Fruit fly (Drosophila melanogaster): ENCODE data around the gene Lrpprc2.

Lrpprc2 gene

dm6 chrX:1478276-1479122, 18.1 kb upstream of the Lrpprc2 start, which contains the start of gene rush:
Gene rush, plus strand, starts transcription at chrX:1478552.
- TF ChIP-seq CG4496 (GFP tag; IDR thresholded peaks at IDR 0.05) = peak; percentile 60
- TF ChIP-seq Snoo (tag; optimal IDR thresholded peaks at IDR 0.05) = no peak
- TF ChIP-seq fd96Ca (GFP tag; IDR thresholded peaks at IDR 0.05) = peak; percentile 28; the same call in 1 of the 3 replicates
- TF ChIP-seq CG8159 (tag; optimal IDR thresholded peaks at IDR 0.05) = peak; percentile 16

- TF ChIP-seq CG10348 (GFP tag; IDR thresholded peaks at IDR 0.05) (no peak), CG12605 (GFP tag; IDR thresholded peaks at IDR 0.05) (no peak), CG4496 (GFP tag; IDR thresholded peaks at IDR 0.05) (0 out of 3 replicates have a peak, but pooled peaks have one; percentile 37), CG8301 (tag; optimal IDR thresholded peaks at IDR 0.05) (no peak), Snoo (tag; optimal IDR thresholded peaks at IDR 0.05) (no peak), CG14655 (GFP tag; optimal IDR thresholded peaks at IDR 0.05) (no peak), CG32121 (GFP tag; IDR thresholded peaks at IDR 0.05) (no peak), Ets98B (GFP tag; IDR thresholded peaks at IDR 0.05) (peak; percentile 21)
Measured at dm6 chrX:1476848-1477247, 16.4 kb upstream of the Lrpprc2 start, which contains the start of the genes Rab27 and mei-38. Gene Rab27, minus strand, starts transcription at chrX:1476974. Gene mei-38, plus strand, starts transcription at chrX:1477063.

dm6 chrX:1476436-1476835, 16.0 kb upstream of the Lrpprc2 start:
- TF ChIP-seq CG12605 (GFP tag; IDR thresholded peaks at IDR 0.05) = peak; percentile 56; the same call in 1 of the 2 replicates
- no peak for TF ChIP-seq CG13204 (GFP tag; optimal IDR thresholded peaks at IDR 0.05)

dm6 chrX:1472222-1472621, 11.8 kb upstream of the Lrpprc2 start, which contains the start of gene CG14780:
Gene CG14780, plus strand, starts transcription at chrX:1472522.
- TF ChIP-seq Pif1B (GFP tag; optimal IDR thresholded peaks at IDR 0.05) = no peak
- TF ChIP-seq CG14655 (GFP tag; optimal IDR thresholded peaks at IDR 0.05) = no peak
- no peak for TF ChIP-seq CG17806 (tag; optimal IDR thresholded peaks at IDR 0.05)
- no peak for TF ChIP-seq EcR (GFP tag; optimal IDR thresholded peaks at IDR 0.05)
- TF ChIP-seq CG12605 (GFP tag; IDR thresholded peaks at IDR 0.05) = no peak
- no peak for TF ChIP-seq gl (tag; optimal IDR thresholded peaks at IDR 0.05)
- no peak for TF ChIP-seq CG4496 (GFP tag; IDR thresholded peaks at IDR 0.05)
- TF ChIP-seq Pif1A (GFP tag; optimal IDR thresholded peaks at IDR 0.05) = no peak
- no peak for TF ChIP-seq CG8301 (tag; optimal IDR thresholded peaks at IDR 0.05)
- TF ChIP-seq CG15710 (tag; optimal IDR thresholded peaks at IDR 0.05) = no peak
- TF ChIP-seq CG32121 (GFP tag; IDR thresholded peaks at IDR 0.05) = no peak

dm6 chrX:1470562-1470961, 10.1 kb upstream of the Lrpprc2 start, which contains the start of gene pck:
Gene pck, plus strand, starts transcription at chrX:1470666.
- TF ChIP-seq CG32121 (GFP tag; IDR thresholded peaks at IDR 0.05) (peak; percentile 47; the same call in 1 of the 2 replicates), CG14655 (GFP tag; optimal IDR thresholded peaks at IDR 0.05) (no peak), Snoo (tag; optimal IDR thresholded peaks at IDR 0.05) (peak; percentile 10), EcR (GFP tag; optimal IDR thresholded peaks at IDR 0.05) (no peak), CG8301 (tag; optimal IDR thresholded peaks at IDR 0.05) (no peak), Pif1A (GFP tag; optimal IDR thresholded peaks at IDR 0.05) (no peak), gl (tag; optimal IDR thresholded peaks at IDR 0.05) (no peak), CG9948 (tag; optimal IDR thresholded peaks at IDR 0.05) (peak; percentile 29), CG17806 (tag; optimal IDR thresholded peaks at IDR 0.05) (peak; percentile 27), CG15710 (tag; optimal IDR thresholded peaks at IDR 0.05) (peak; percentile 18), CG8159 (tag; optimal IDR thresholded peaks at IDR 0.05) (peak; percentile 1), D1 (tag; optimal IDR thresholded peaks at IDR 0.05) (no peak), CG13204 (GFP tag; optimal IDR thresholded peaks at IDR 0.05) (no peak), CG34367 (tag; optimal IDR thresholded peaks at IDR 0.05) (no peak), CG4496 (GFP tag; IDR thresholded peaks at IDR 0.05) (peak; percentile 70), CG12605 (GFP tag; IDR thresholded peaks at IDR 0.05) (no peak), fd96Ca (GFP tag; IDR thresholded peaks at IDR 0.05) (peak; percentile 78), CG10348 (GFP tag; IDR thresholded peaks at IDR 0.05) (no peak), rn (GFP tag; IDR thresholded peaks at IDR 0.05) (no peak), Pif1B (GFP tag; optimal IDR thresholded peaks at IDR 0.05) (no peak), Ets98B (GFP tag; IDR thresholded peaks at IDR 0.05) (peak; percentile 52; the same call in 1 of the 2 replicates)

dm6 chrX:1469717-1470116, 9.3 kb upstream of the Lrpprc2 start, which contains the start of gene CG32808:
Gene CG32808, minus strand, starts transcription at chrX:1469817.
- TF ChIP-seq CG10348 (GFP tag; IDR thresholded peaks at IDR 0.05) (no peak), rn (GFP tag; IDR thresholded peaks at IDR 0.05) (no peak), fd96Ca (GFP tag; IDR thresholded peaks at IDR 0.05) (no peak), Pif1A (GFP tag; optimal IDR thresholded peaks at IDR 0.05) (no peak), CG34367 (tag; optimal IDR thresholded peaks at IDR 0.05) (no peak), CG9948 (tag; optimal IDR thresholded peaks at IDR 0.05) (no peak), CG15710 (tag; optimal IDR thresholded peaks at IDR 0.05) (no peak), CG8301 (tag; optimal IDR thresholded peaks at IDR 0.05) (no peak), CG17806 (tag; optimal IDR thresholded peaks at IDR 0.05) (no peak), Ets98B (GFP tag; IDR thresholded peaks at IDR 0.05) (no peak)

- TF ChIP-seq CG32121 (GFP tag; IDR thresholded peaks at IDR 0.05) (no peak), CG12605 (GFP tag; IDR thresholded peaks at IDR 0.05) (no peak), Snoo (tag; optimal IDR thresholded peaks at IDR 0.05) (no peak), Ets98B (GFP tag; IDR thresholded peaks at IDR 0.05) (no peak), CG4496 (GFP tag; IDR thresholded peaks at IDR 0.05) (no peak), fd96Ca (GFP tag; IDR thresholded peaks at IDR 0.05) (no peak), CG8301 (tag; optimal IDR thresholded peaks at IDR 0.05) (no peak), Pif1A (GFP tag; optimal IDR thresholded peaks at IDR 0.05) (no peak), EcR (GFP tag; optimal IDR thresholded peaks at IDR 0.05) (no peak), CG34367 (tag; optimal IDR thresholded peaks at IDR 0.05) (no peak), rn (GFP tag; IDR thresholded peaks at IDR 0.05) (no peak), D1 (tag; optimal IDR thresholded peaks at IDR 0.05) (no peak), CG13204 (GFP tag; optimal IDR thresholded peaks at IDR 0.05) (no peak), CG14655 (GFP tag; optimal IDR thresholded peaks at IDR 0.05) (no peak)
Measured at dm6 chrX:1467382-1467592, 6.9 kb upstream of the Lrpprc2 start, which contains the start of gene CG14778. Gene CG14778, plus strand, starts transcription at chrX:1467493.
